Worm (Caenorhabditis elegans) whole organism, L1 larva: Measurements from ENCODE around the gene icap-1.
A peak's percentile ranks its signal among the peaks of the same experiment; 100 is the strongest.

Experiments
- C04F5.9 ChIP-seq: sonication (generic microtip); optimal IDR thresholded peaks from 2 replicates; lab custom pipeline; 2016; ENCODE audit warnings: missing genetic modification characterization, missing compliant biosample characterization
- C34B4.2 ChIP-seq: sonication (generic microtip); optimal IDR thresholded peaks from 2 replicates; lab custom pipeline; 2017; ENCODE audit warnings: mild to moderate bottlenecking, missing genetic modification characterization, missing compliant biosample characterization
- Y116A8C.19 ChIP-seq: sonication (generic microtip); optimal IDR thresholded peaks from 2 replicates; lab custom pipeline; 2016; ENCODE audit warnings: missing compliant biosample characterization, missing genetic modification characterization, borderline replicate concordance
- aha-1 ChIP-seq: fragments of 150-350 bp; optimal IDR thresholded peaks from 2 replicates; lab custom pipeline; 2014; ENCODE audit warnings: missing biosample characterization, missing genetic modification characterization
- aly-2 ChIP-seq: fragments of 150-350 bp; optimal IDR thresholded peaks from 2 replicates; lab custom pipeline; 2014; ENCODE audit warnings: missing biosample characterization, missing genetic modification characterization
- blmp-1 ChIP-seq: fragments of 150-350 bp; optimal IDR thresholded peaks from 2 replicates; lab custom pipeline; 2014; ENCODE audit warnings: missing biosample characterization, missing genetic modification characterization
- ceh-63 ChIP-seq: fragments of 200-800 bp; sonication (Bioruptor generic); optimal IDR thresholded peaks from 2 replicates; lab custom pipeline; 2018; ENCODE audit warnings: mild to moderate bottlenecking, missing genetic modification characterization, missing compliant biosample characterization
- ceh-8 ChIP-seq: fragments of 200-800 bp; sonication (Bioruptor generic); optimal IDR thresholded peaks from 2 replicates; lab custom pipeline; 2018; ENCODE audit warnings: mild to moderate bottlenecking, missing genetic modification characterization, moderate library complexity, missing compliant biosample characterization
- ceh-88 ChIP-seq: fragments of 200-800 bp; sonication (Bioruptor generic); IDR thresholded peaks from 2 replicates; pipeline ENCODE4 v1.3.6; 2022; ENCODE audit warnings: missing genetic modification characterization, missing compliant biosample characterization
- ces-1 ChIP-seq: fragments of 150-350 bp; optimal IDR thresholded peaks from 2 replicates; lab custom pipeline; 2014; ENCODE audit warnings: missing biosample characterization, missing genetic modification reagents, missing genetic modification characterization
- dsc-1 ChIP-seq: sonication (generic microtip); optimal IDR thresholded peaks from 2 replicates; lab custom pipeline; 2016; ENCODE audit warnings: mild to moderate bottlenecking, missing genetic modification characterization, missing compliant biosample characterization
- efl-1 ChIP-seq, 4 experiments: fragments of 150-350 bp; optimal IDR thresholded peaks in 3 of 4; peaks in 1 of 4; 1 replicate in 1 of 4; 2 replicates in 3 of 4; lab custom pipeline; 2014; ENCODE audit warnings: missing biosample characterization in 2 of 4, missing genetic modification characterization in 2 of 4, missing genetic modification reagents in 2 of 4
- elt-2 ChIP-seq: sonication (generic microtip); optimal IDR thresholded peaks from 2 replicates; lab custom pipeline; 2016; ENCODE audit warnings: missing genetic modification characterization, mild to moderate bottlenecking, inconsistent platforms, missing compliant biosample characterization, missing genetic modification reagents
- elt-3 ChIP-seq, 6 experiments: fragments of 150-350 bp in 1 of 6; sonication (generic microtip); optimal IDR thresholded peaks; 2 replicates each; lab custom pipeline; 2017 to 2018; ENCODE audit warnings: missing biosample characterization in 6 of 6, missing genetic modification characterization in 6 of 6, inconsistent platforms in 1 of 6
- fos-1 ChIP-seq: fragments of 150-350 bp; optimal IDR thresholded peaks from 2 replicates; lab custom pipeline; 2014; ENCODE audit warnings: missing biosample characterization, missing genetic modification characterization
- grh-1 ChIP-seq: fragments of 200-800 bp; sonication (Bioruptor generic); IDR thresholded peaks from 2 replicates; pipeline ENCODE4 v1.3.6; 2022; ENCODE audit warnings: missing genetic modification reagents, missing genetic modification characterization, missing compliant biosample characterization
- hlh-4 ChIP-seq: sonication (generic microtip); optimal IDR thresholded peaks from 2 replicates; lab custom pipeline; 2016; ENCODE audit warnings: mild to moderate bottlenecking, missing genetic modification characterization, missing compliant biosample characterization
- hpl-2 ChIP-seq: fragments of 150-350 bp; optimal IDR thresholded peaks from 2 replicates; lab custom pipeline; 2014; ENCODE audit warnings: missing biosample characterization, missing genetic modification reagents, missing genetic modification characterization
- isw-1 ChIP-seq: fragments of 200-800 bp; sonication (Bioruptor generic); IDR thresholded peaks from 2 replicates; pipeline ENCODE4 v1.3.6; 2022; ENCODE audit warnings: missing genetic modification characterization, missing compliant biosample characterization
- lin-14 ChIP-seq: fragments of 200-800 bp; sonication (Bioruptor generic); optimal IDR thresholded peaks from 2 replicates; lab custom pipeline; 2018; ENCODE audit warnings: mild to moderate bottlenecking, missing genetic modification characterization, moderate library complexity, missing compliant biosample characterization
- lin-35 ChIP-seq, 2 experiments: fragments of 150-350 bp; optimal IDR thresholded peaks; 2 replicates each; lab custom pipeline; 2014; ENCODE audit warnings: missing biosample characterization in 2 of 2, missing genetic modification characterization in 2 of 2, missing genetic modification reagents in 2 of 2
- lin-39 ChIP-seq: fragments of 150-350 bp; optimal IDR thresholded peaks from 2 replicates; lab custom pipeline; 2014; ENCODE audit warnings: missing biosample characterization, missing genetic modification reagents, missing genetic modification characterization
- lsy-2 ChIP-seq, 2 experiments: fragments of 150-350 bp; optimal IDR thresholded peaks; 2 replicates each; lab custom pipeline; 2014; ENCODE audit warnings: missing biosample characterization in 2 of 2, missing genetic modification characterization in 2 of 2
- mdl-1 ChIP-seq, 2 experiments: fragments of 150-350 bp; optimal IDR thresholded peaks; 2 replicates each; lab custom pipeline; 2014 to 2017; ENCODE audit warnings: missing biosample characterization in 2 of 2, missing genetic modification characterization in 2 of 2, inconsistent platforms in 1 of 2
- mef-2 ChIP-seq: fragments of 150-350 bp; optimal IDR thresholded peaks from 2 replicates; lab custom pipeline; 2014; ENCODE audit warnings: missing biosample characterization, missing genetic modification characterization
- mep-1 ChIP-seq: fragments of 150-350 bp; optimal IDR thresholded peaks from 2 replicates; lab custom pipeline; 2014; ENCODE audit warnings: missing biosample characterization, missing genetic modification characterization
- nhr-11 ChIP-seq: fragments of 150-350 bp; optimal IDR thresholded peaks from 2 replicates; lab custom pipeline; 2014; ENCODE audit warnings: missing biosample characterization, missing genetic modification characterization
- nhr-12 ChIP-seq: sonication (generic microtip); optimal IDR thresholded peaks from 2 replicates; lab custom pipeline; 2017; ENCODE audit warnings: missing biosample characterization, missing genetic modification characterization
- nhr-19 ChIP-seq: fragments of 200-800 bp; sonication (Bioruptor generic); conservative IDR thresholded peaks from 2 replicates; pipeline ENCODE4 v1.3.6; 2022; ENCODE audit warnings: missing genetic modification characterization, missing compliant biosample characterization
- nhr-237 ChIP-seq: fragments of 150-350 bp; optimal IDR thresholded peaks from 2 replicates; lab custom pipeline; 2014; ENCODE audit warnings: missing biosample characterization, missing genetic modification characterization
- nhr-28 ChIP-seq: fragments of 150-350 bp; optimal IDR thresholded peaks from 2 replicates; lab custom pipeline; 2014; ENCODE audit warnings: missing biosample characterization, missing genetic modification characterization
- nhr-77 ChIP-seq: fragments of 150-350 bp; optimal IDR thresholded peaks from 2 replicates; lab custom pipeline; 2014; ENCODE audit warnings: missing biosample characterization, missing genetic modification characterization
- nhr-90 ChIP-seq: sonication (generic microtip); optimal IDR thresholded peaks from 2 replicates; lab custom pipeline; 2016; ENCODE audit warnings: mild to moderate bottlenecking, missing genetic modification characterization, missing compliant biosample characterization; ENCODE audit not compliant: poor library complexity
- pag-3 ChIP-seq: sonication (generic microtip); optimal IDR thresholded peaks from 2 replicates; lab custom pipeline; 2017; ENCODE audit warnings: missing genetic modification characterization, mild to moderate bottlenecking, missing compliant biosample characterization, antibody characterized with exemption, borderline replicate concordance; ENCODE audit not compliant: insufficient read depth
- pax-3 ChIP-seq: fragments of 200-800 bp; sonication (Bioruptor generic); optimal IDR thresholded peaks from 2 replicates; lab custom pipeline; 2018; ENCODE audit warnings: mild to moderate bottlenecking, missing genetic modification characterization, moderate library complexity, missing compliant biosample characterization
- skn-1 ChIP-seq: fragments of 150-350 bp; optimal IDR thresholded peaks from 2 replicates; lab custom pipeline; 2014; ENCODE audit warnings: missing biosample characterization, missing genetic modification characterization
- snpc-4 ChIP-seq: fragments of 150-350 bp; optimal IDR thresholded peaks from 2 replicates; lab custom pipeline; 2014; ENCODE audit warnings: missing biosample characterization, missing genetic modification characterization
- snu-23 ChIP-seq: sonication (generic microtip); optimal IDR thresholded peaks from 2 replicates; lab custom pipeline; 2016; ENCODE audit warnings: missing genetic modification characterization, missing compliant biosample characterization
- sup-37 ChIP-seq: fragments of 200-800 bp; sonication (Bioruptor generic); optimal IDR thresholded peaks from 2 replicates; lab custom pipeline; 2018; ENCODE audit warnings: mild to moderate bottlenecking, missing genetic modification characterization, missing compliant biosample characterization
- swsn-7 ChIP-seq: sonication (generic microtip); optimal IDR thresholded peaks from 2 replicates; lab custom pipeline; 2016; ENCODE audit warnings: missing genetic modification characterization, missing compliant biosample characterization
- tbx-2 ChIP-seq: sonication (generic microtip); optimal IDR thresholded peaks from 2 replicates; lab custom pipeline; 2016; ENCODE audit warnings: missing genetic modification characterization, missing compliant biosample characterization
- tlp-1 ChIP-seq: fragments of 150-350 bp; optimal IDR thresholded peaks from 2 replicates; lab custom pipeline; 2014; ENCODE audit warnings: missing biosample characterization, missing genetic modification characterization
- unc-130 ChIP-seq: fragments of 150-350 bp; optimal IDR thresholded peaks from 2 replicates; lab custom pipeline; 2017; ENCODE audit warnings: missing biosample characterization, missing genetic modification characterization, inconsistent platforms
- unc-30 ChIP-seq: sonication (generic microtip); optimal IDR thresholded peaks from 2 replicates; lab custom pipeline; 2017; ENCODE audit warnings: missing biosample characterization, missing genetic modification characterization
- unc-62 ChIP-seq: fragments of 150-350 bp; optimal IDR thresholded peaks from 2 replicates; lab custom pipeline; 2014; ENCODE audit warnings: missing biosample characterization, missing genetic modification reagents, missing genetic modification characterization
- xbp-1 ChIP-seq: sonication (generic microtip); optimal IDR thresholded peaks from 2 replicates; lab custom pipeline; 2016; ENCODE audit warnings: missing genetic modification characterization, missing compliant biosample characterization
- zag-1 ChIP-seq: fragments of 150-350 bp; optimal IDR thresholded peaks from 2 replicates; lab custom pipeline; 2014; ENCODE audit warnings: missing biosample characterization, missing genetic modification characterization
- zip-4 ChIP-seq: fragments of 200-800 bp; sonication (Bioruptor generic); optimal IDR thresholded peaks from 2 replicates; lab custom pipeline; 2018; ENCODE audit warnings: mild to moderate bottlenecking, missing genetic modification characterization, moderate library complexity, missing compliant biosample characterization
- ztf-11 ChIP-seq, 2 experiments: sonication (generic microtip); optimal IDR thresholded peaks; 2 replicates each; lab custom pipeline; 2016 to 2017; ENCODE audit warnings: missing genetic modification characterization in 2 of 2, missing biosample characterization in 1 of 2, missing compliant biosample characterization in 1 of 2

Gene icap-1

DNA sequence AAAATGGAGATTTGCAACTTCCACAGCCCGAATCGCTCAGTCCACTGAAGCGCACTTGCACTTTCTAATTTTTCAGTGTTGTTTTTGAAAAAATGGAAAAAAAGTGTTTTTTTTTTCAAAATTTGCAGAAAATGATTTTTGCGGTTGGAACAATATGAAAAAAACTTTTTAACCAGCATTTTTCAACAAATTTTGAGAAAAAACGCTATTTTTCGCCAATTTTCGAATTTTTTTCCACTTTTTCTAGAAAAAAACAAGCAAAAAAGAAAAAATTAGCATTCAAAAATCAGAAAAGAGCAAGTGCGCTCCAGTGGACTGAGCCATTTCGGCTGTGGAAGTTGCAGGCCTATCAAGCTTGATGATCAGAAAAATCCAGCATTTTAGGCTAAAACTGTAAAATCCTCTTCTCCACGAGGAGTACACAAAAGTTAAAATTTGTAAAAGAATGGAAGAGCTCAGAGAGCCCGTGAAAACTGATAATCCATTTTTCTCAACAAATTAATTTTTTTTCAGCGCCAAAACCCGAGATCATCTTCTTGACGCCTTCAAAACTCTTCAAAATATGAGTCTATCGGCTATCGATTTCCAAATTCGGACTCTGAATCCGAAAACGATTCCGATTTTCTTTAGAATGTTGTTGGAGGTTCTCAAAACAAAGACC is 8.6 kb upstream of the icap-1 start:
- TF ChIP-seq efl-1 (optimal IDR thresholded peaks at IDR 0.05; lab: Kevin White, UChicago) (no peak), efl-1 (GFP tag; optimal IDR thresholded peaks at IDR 0.05 in 1 of 2; lab: Kevin White, UChicago) (peak in 1 of 2 experiments; percentile 39), blmp-1 (no peak), ceh-8 (GFP tag; lab: Kevin White, UChicago) (no peak), grh-1 (GFP tag; lab: Robert Waterston, UW) (0 out of 2 replicates have a peak, but pooled peaks have one; percentile 21), aly-2 (tag; lab: Kevin White, UChicago) (peak; percentile 85)
- TF ChIP-seq, all 84 proteins: peak for 3

DNA sequence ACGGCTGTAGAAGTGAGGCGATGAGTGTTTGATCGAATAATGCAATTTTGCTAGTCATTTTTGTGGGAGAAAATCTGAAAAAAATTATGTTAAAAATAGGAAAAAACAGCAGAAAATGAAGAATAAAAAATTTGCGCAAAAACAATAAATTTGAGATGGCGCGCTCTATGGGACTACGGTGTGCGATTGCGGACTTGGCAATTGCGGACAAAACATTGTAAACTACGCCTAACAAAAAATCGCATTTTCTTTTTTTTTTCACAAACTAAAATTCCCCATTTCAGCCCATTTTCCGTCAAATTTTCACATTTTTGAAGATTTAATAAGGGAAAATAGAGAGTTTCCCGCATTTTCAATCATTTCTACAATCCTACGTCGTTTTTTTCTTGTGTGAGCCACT is 1.9 kb upstream of the icap-1 start, which contains the start of the genes sas-6 and Y45F10D.7:
sas-6 (minus strand) TSS at position 80 of the 400 bp plus-strand sequence.
Y45F10D.7 (plus strand) TSS at position 256 of the 400 bp plus-strand sequence.
- no peak for TF ChIP-seq ceh-88 (GFP tag; lab: Robert Waterston, UW)
- no peak for TF ChIP-seq Y116A8C.19 (tag; lab: Kevin White, UChicago)
- TF ChIP-seq zag-1 (tag; lab: Kevin White, UChicago), result no peak
- no peak for TF ChIP-seq aly-2 (tag; lab: Kevin White, UChicago)
- no peak for TF ChIP-seq ztf-11 (tag; optimal IDR thresholded peaks at IDR 0.05; lab: Kevin White, UChicago)
- peak in 1 of 2 experiments; percentile 43 for TF ChIP-seq mdl-1 (tag; optimal IDR thresholded peaks at IDR 0.05; lab: Kevin White, UChicago)
- peak; percentile 6 for TF ChIP-seq nhr-77
- no peak for TF ChIP-seq pag-3
- peak; percentile 75 for TF ChIP-seq skn-1 (tag; lab: Kevin White, UChicago)
- TF ChIP-seq sup-37, result no peak
- peak; percentile 91 to 97 for TF ChIP-seq lin-35 (GFP tag; optimal IDR thresholded peaks at IDR 0.05; lab: Kevin White, UChicago)
- TF ChIP-seq pax-3 (tag; lab: Kevin White, UChicago), result peak; percentile 18
- TF ChIP-seq nhr-90, result peak; percentile 14
- TF ChIP-seq C04F5.9 (tag; lab: Kevin White, UChicago), result peak; percentile 32
- peak; percentile 60 for TF ChIP-seq fos-1 (tag; lab: Kevin White, UChicago)
- TF ChIP-seq nhr-19 (GFP tag; lab: Robert Waterston, UW), result no peak
- peak; percentile 19 for TF ChIP-seq blmp-1
- peak; percentile 81 for TF ChIP-seq snu-23 (GFP tag; lab: Kevin White, UChicago)
- peak; percentile 98 to 99 for TF ChIP-seq lsy-2 (tag; optimal IDR thresholded peaks at IDR 0.05; lab: Kevin White, UChicago)
- TF ChIP-seq nhr-12, result no peak
- TF ChIP-seq ces-1 (GFP tag; lab: Kevin White, UChicago), result no peak
- TF ChIP-seq aha-1 (tag; lab: Kevin White, UChicago), result no peak
- TF ChIP-seq hpl-2, result no peak
- no peak for TF ChIP-seq C34B4.2 (tag; lab: Kevin White, UChicago)
- no peak for TF ChIP-seq unc-62 (GFP tag; lab: Kevin White, UChicago)
- no peak for TF ChIP-seq tlp-1 (tag; lab: Kevin White, UChicago)
- TF ChIP-seq lin-39 (tag; lab: Kevin White, UChicago), result no peak
- no peak for TF ChIP-seq elt-2 (tag; lab: Kevin White, UChicago)
- TF ChIP-seq ceh-63 (GFP tag; lab: Kevin White, UChicago), result no peak
- no peak for TF ChIP-seq zip-4
- no peak for TF ChIP-seq unc-30 (tag; lab: Kevin White, UChicago)
- no peak for TF ChIP-seq nhr-28 (tag; lab: Kevin White, UChicago)
- TF ChIP-seq elt-3 (tag; optimal IDR thresholded peaks at IDR 0.05; lab: Kevin White, UChicago), result peak in 2 of 6 experiments; percentile 36 to 41
- peak; percentile 60 for TF ChIP-seq mep-1 (tag; lab: Kevin White, UChicago)
- TF ChIP-seq mef-2 (tag; lab: Kevin White, UChicago), result no peak
- peak; percentile 23 for TF ChIP-seq dsc-1 (tag; lab: Kevin White, UChicago)
- TF ChIP-seq tbx-2 (tag; lab: Kevin White, UChicago), result peak; percentile 47
- TF ChIP-seq unc-130, result peak; percentile 53
- TF ChIP-seq swsn-7 (tag; lab: Kevin White, UChicago), result peak; percentile 29
- TF ChIP-seq lin-14 (GFP tag; lab: Kevin White, UChicago), result no peak
- peak; percentile 32; the same call in 1 of the 2 replicates for TF ChIP-seq isw-1 (GFP tag; lab: Robert Waterston, UW)
- TF ChIP-seq nhr-11, result no peak
- TF ChIP-seq grh-1 (GFP tag; lab: Robert Waterston, UW), result no peak
- no peak for TF ChIP-seq hlh-4 (tag; lab: Kevin White, UChicago)
- TF ChIP-seq xbp-1 (tag; lab: Kevin White, UChicago), result peak; percentile 35
- no peak for TF ChIP-seq nhr-237 (tag; lab: Kevin White, UChicago)
- peak; percentile 5 for TF ChIP-seq snpc-4 (tag; lab: Kevin White, UChicago)
